Worm (Caenorhabditis elegans): ENCODE results near the gene pipp-4P.

Gene pipp-4P

ce11 chrIII:2801800-2802515 lies 17.1 kb upstream of the pipp-4P start, which contains the start of the genes twk-45 and Y71H2AM.25:
Gene twk-45 (minus strand): TSS chrIII:2801900.
Gene Y71H2AM.25 (plus strand): TSS chrIII:2802465.
- TF ChIP-seq nhr-23 (tag; optimal IDR thresholded peaks at IDR 0.05), result no peak
- no peak for TF ChIP-seq nhr-25 (tag; optimal IDR thresholded peaks at IDR 0.05)
- TF ChIP-seq tbx-2 (tag; optimal IDR thresholded peaks at IDR 0.05), result no peak
- TF ChIP-seq ztf-4 (tag; optimal IDR thresholded peaks at IDR 0.05), result no peak
- no peak for TF ChIP-seq ztf-11 (tag; optimal IDR thresholded peaks at IDR 0.05)
- no peak for TF ChIP-seq daf-12 (tag; optimal IDR thresholded peaks at IDR 0.05)
- no peak for TF ChIP-seq mml-1 (tag; optimal IDR thresholded peaks at IDR 0.05)

ce11 chrIII:2804461-2804860 lies 14.6 kb upstream of the pipp-4P start:
- TF ChIP-seq ceh-82 (tag; optimal IDR thresholded peaks at IDR 0.05), result no peak
- TF ChIP-seq elt-3 (tag; optimal IDR thresholded peaks at IDR 0.05), result no peak
- TF ChIP-seq lin-39 (tag; optimal IDR thresholded peaks at IDR 0.05), result no peak
- TF ChIP-seq aly-2 (tag; optimal IDR thresholded peaks at IDR 0.05), result no peak
- TF ChIP-seq hmg-11 (tag; optimal IDR thresholded peaks at IDR 0.05), result peak; percentile 6
- TF ChIP-seq eor-1 (tag; optimal IDR thresholded peaks at IDR 0.05), result no peak
- no peak for TF ChIP-seq nhr-77 (tag; optimal IDR thresholded peaks at IDR 0.05)
- no peak for TF ChIP-seq ZK546.5 (tag; optimal IDR thresholded peaks at IDR 0.05)
- peak; percentile 81 for TF ChIP-seq nhr-23 (tag; optimal IDR thresholded peaks at IDR 0.05)
- no peak for TF ChIP-seq elt-1 (tag; optimal IDR thresholded peaks at IDR 0.05)
- TF ChIP-seq zag-1 (tag; optimal IDR thresholded peaks at IDR 0.05), result no peak
- TF ChIP-seq nhr-25 (tag; optimal IDR thresholded peaks at IDR 0.05), result peak; percentile 61
- no peak for TF ChIP-seq ama-1 (optimal IDR thresholded peaks at IDR 0.05)
- TF ChIP-seq ceh-9 (tag; optimal IDR thresholded peaks at IDR 0.05), result no peak
- TF ChIP-seq nhr-43 (tag; optimal IDR thresholded peaks at IDR 0.05; ENCODE audit: poor library complexity, severe bottlenecking), result peak; percentile 15
- TF ChIP-seq fkh-10 (GFP tag; optimal IDR thresholded peaks at IDR 0.05), result no peak
- TF ChIP-seq nfya-1 (tag; optimal IDR thresholded peaks at IDR 0.05; ENCODE audit: insufficient read depth), result peak; percentile 72
- no peak for TF ChIP-seq tbx-2 (tag; optimal IDR thresholded peaks at IDR 0.05)
- no peak for TF ChIP-seq unc-62 (GFP tag; optimal IDR thresholded peaks at IDR 0.05)
- no peak for TF ChIP-seq daf-12 (tag; optimal IDR thresholded peaks at IDR 0.05)
- no peak for TF ChIP-seq mdl-1 (tag; optimal IDR thresholded peaks at IDR 0.05)
- TF ChIP-seq snpc-4 (tag; optimal IDR thresholded peaks at IDR 0.05), result peak; percentile 42
- peak; percentile 96 for TF ChIP-seq pha-4 (tag; optimal IDR thresholded peaks at IDR 0.05)
- no peak for TF ChIP-seq ztf-4 (tag; optimal IDR thresholded peaks at IDR 0.05)
- TF ChIP-seq ztf-11 (tag; optimal IDR thresholded peaks at IDR 0.05), result no peak
- no peak for TF ChIP-seq nhr-11 (tag; optimal IDR thresholded peaks at IDR 0.05)
- TF ChIP-seq egl-5 (tag; optimal IDR thresholded peaks at IDR 0.05), result no peak
- no peak for TF ChIP-seq nhr-67 (tag; optimal IDR thresholded peaks at IDR 0.05)
- no peak for TF ChIP-seq skn-1 (tag; optimal IDR thresholded peaks at IDR 0.05)
- no peak for TF ChIP-seq sea-2 (GFP tag; optimal IDR thresholded peaks at IDR 0.05)
- peak; percentile 63 for TF ChIP-seq lin-15B (tag; optimal IDR thresholded peaks at IDR 0.05)
- no peak for TF ChIP-seq jun-1 (tag; optimal IDR thresholded peaks at IDR 0.05)
- no peak for TF ChIP-seq unc-39 (tag; optimal IDR thresholded peaks at IDR 0.05)
- no peak for TF ChIP-seq fos-1 (tag; optimal IDR thresholded peaks at IDR 0.05)
- TF ChIP-seq nhr-28 (tag; optimal IDR thresholded peaks at IDR 0.05), result no peak
- no peak for TF ChIP-seq ceh-16 (tag; optimal IDR thresholded peaks at IDR 0.05)
- no peak for TF ChIP-seq nhr-76 (tag; optimal IDR thresholded peaks at IDR 0.05)
- TF ChIP-seq ceh-28 (tag; optimal IDR thresholded peaks at IDR 0.05), result no peak
- no peak for TF ChIP-seq nhr-12 (tag; optimal IDR thresholded peaks at IDR 0.05)
- TF ChIP-seq egl-27 (tag; optimal IDR thresholded peaks at IDR 0.05), result no peak
- TF ChIP-seq R02D3.7 (tag; optimal IDR thresholded peaks at IDR 0.05), result no peak
- TF ChIP-seq lsy-12 (tag; optimal IDR thresholded peaks at IDR 0.05), result no peak
- TF ChIP-seq elt-2 (tag; optimal IDR thresholded peaks at IDR 0.05), result peak; percentile 18
- TF ChIP-seq pqm-1 (tag; optimal IDR thresholded peaks at IDR 0.05), result peak; percentile 20
- TF ChIP-seq mml-1 (tag; optimal IDR thresholded peaks at IDR 0.05), result no peak
- peak; percentile 45 for TF ChIP-seq fkh-2 (tag; optimal IDR thresholded peaks at IDR 0.05)
- no peak for TF ChIP-seq nhr-237 (tag; optimal IDR thresholded peaks at IDR 0.05)
